Fruit fly (Drosophila melanogaster) whole organism, embryonic: Measurements from ENCODE around the gene Teh2.

Experiments used
- ATbp ChIP-seq: fragments of 200-800 bp; sonication (Bioruptor generic); optimal IDR thresholded peaks from 2 replicates; lab custom pipeline; 2017; ENCODE audit warnings: missing biosample characterization, mild to moderate bottlenecking, missing genetic modification characterization, missing genetic modification reagents
- Abd-B ChIP-seq: fragments of 200-800 bp; sonication (Bioruptor generic); optimal IDR thresholded peaks from 2 replicates; lab custom pipeline; 2018; ENCODE audit warnings: missing biosample characterization, mild to moderate bottlenecking, missing genetic modification characterization, moderate library complexity
- Ada2b ChIP-seq: fragments of 200-800 bp; sonication (Bioruptor generic); IDR thresholded peaks from 2 replicates; pipeline ENCODE4 v1.3.6; 2022; ENCODE audit warnings: missing biosample characterization, missing genetic modification characterization
- CG10462 ChIP-seq: fragments of 200-800 bp; sonication (Bioruptor generic); optimal IDR thresholded peaks from 2 replicates; lab custom pipeline; 2016; ENCODE audit warnings: missing biosample characterization, missing genetic modification characterization
- CG12071 ChIP-seq: fragments of 200-800 bp; sonication (Bioruptor generic); optimal IDR thresholded peaks from 3 replicates; lab custom pipeline; 2018; ENCODE audit warnings: missing biosample characterization, mild to moderate bottlenecking, missing genetic modification characterization
- CG13123 ChIP-seq: fragments of 200-800 bp; sonication (Bioruptor generic); optimal IDR thresholded peaks from 2 replicates; lab custom pipeline; 2016; ENCODE audit warnings: missing biosample characterization, missing genetic modification characterization
- CG15073 ChIP-seq: fragments of 200-800 bp; sonication (Bioruptor generic); optimal IDR thresholded peaks from 2 replicates; lab custom pipeline; 2016; ENCODE audit warnings: missing biosample characterization, missing genetic modification characterization
- CG15269 ChIP-seq: fragments of 200-800 bp; sonication (Bioruptor generic); optimal IDR thresholded peaks from 2 replicates; lab custom pipeline; 2018; ENCODE audit warnings: missing biosample characterization, mild to moderate bottlenecking, missing genetic modification characterization, moderate library complexity
- CG1602 ChIP-seq: fragments of 200-800 bp; sonication (Bioruptor generic); optimal IDR thresholded peaks from 3 replicates; lab custom pipeline; 2016; ENCODE audit warnings: missing biosample characterization, missing genetic modification characterization
- CG17568 ChIP-seq: fragments of 200-800 bp; sonication (Bioruptor generic); optimal IDR thresholded peaks from 2 replicates; lab custom pipeline; 2018; ENCODE audit warnings: missing biosample characterization, mild to moderate bottlenecking, missing genetic modification characterization, moderate library complexity
- CG17612 ChIP-seq: fragments of 200-800 bp; sonication (Bioruptor generic); IDR thresholded peaks from 2 replicates; pipeline ENCODE4 v1.3.6; 2022; ENCODE audit warnings: missing biosample characterization, missing genetic modification characterization
- CG1792 ChIP-seq: fragments of 200-800 bp; sonication (Bioruptor generic); optimal IDR thresholded peaks from 2 replicates; lab custom pipeline; 2016; ENCODE audit warnings: missing biosample characterization, missing genetic modification characterization
- CG2202 ChIP-seq: fragments of 200-800 bp; sonication (Bioruptor generic); optimal IDR thresholded peaks from 2 replicates; lab custom pipeline; 2018; ENCODE audit warnings: missing biosample characterization, mild to moderate bottlenecking, missing genetic modification characterization
- CG31441 ChIP-seq: fragments of 200-800 bp; sonication (Bioruptor generic); IDR thresholded peaks from 2 replicates; pipeline ENCODE4 v1.3.6; 2022; ENCODE audit warnings: missing biosample characterization, missing genetic modification characterization
- CG32772 ChIP-seq: fragments of 200-800 bp; sonication (Bioruptor generic); IDR thresholded peaks from 2 replicates; pipeline ENCODE4 v1.3.6; 2022; ENCODE audit warnings: missing biosample characterization, missing genetic modification characterization
- CG34224 ChIP-seq: fragments of 200-800 bp; sonication (Bioruptor generic); IDR thresholded peaks from 3 replicates; pipeline ENCODE4 v1.3.6; 2022; ENCODE audit warnings: missing biosample characterization, missing genetic modification characterization; ENCODE audit not compliant: partially characterized antibody
- CG8359 ChIP-seq: fragments of 200-800 bp; sonication (Bioruptor generic); optimal IDR thresholded peaks from 2 replicates; lab custom pipeline; 2017; ENCODE audit warnings: missing biosample characterization, mild to moderate bottlenecking, missing genetic modification characterization, borderline replicate concordance
- CG9609 ChIP-seq: fragments of 200-800 bp; sonication (Bioruptor generic); optimal IDR thresholded peaks from 3 replicates; lab custom pipeline; 2016; ENCODE audit warnings: missing biosample characterization, missing genetic modification characterization
- CHES-1-like ChIP-seq: fragments of 200-800 bp; sonication (Bioruptor generic); optimal IDR thresholded peaks from 2 replicates; lab custom pipeline; 2016; ENCODE audit warnings: missing biosample characterization, missing genetic modification characterization
- CoRest ChIP-seq: fragments of 200-800 bp; sonication (Bioruptor generic); optimal IDR thresholded peaks from 3 replicates; lab custom pipeline; 2018; ENCODE audit warnings: missing biosample characterization, mild to moderate bottlenecking, missing genetic modification characterization, moderate library complexity
- Dp ChIP-seq: fragments of 200-800 bp; sonication (Bioruptor generic); optimal IDR thresholded peaks from 2 replicates; lab custom pipeline; 2018; ENCODE audit warnings: missing biosample characterization, mild to moderate bottlenecking, missing genetic modification characterization, moderate library complexity
- ERR ChIP-seq: fragments of 200-800 bp; sonication (Bioruptor generic); optimal IDR thresholded peaks from 2 replicates; lab custom pipeline; 2016; ENCODE audit warnings: missing biosample characterization, missing genetic modification characterization
- Eip74EF ChIP-seq, 2 experiments: fragments of 200-800 bp in 1 of 2; fragments of >200 bp in 1 of 2; sonication (Bioruptor generic) in 1 of 2; optimal IDR thresholded peaks; 2 replicates each; lab custom pipeline; 2017 to 2019; ENCODE audit warnings: missing biosample characterization in 2 of 2, missing genetic modification characterization in 2 of 2, mild to moderate bottlenecking in 1 of 2, moderate library complexity in 1 of 2
- Elba2 ChIP-seq: fragments of 200-800 bp; sonication (Bioruptor generic); optimal IDR thresholded peaks from 3 replicates; lab custom pipeline; 2016; ENCODE audit warnings: missing biosample characterization, missing genetic modification characterization
- HHEX ChIP-seq: fragments of 200-800 bp; sonication (Bioruptor generic); optimal IDR thresholded peaks from 3 replicates; lab custom pipeline; 2017; ENCODE audit warnings: missing biosample characterization, mild to moderate bottlenecking, missing genetic modification characterization, missing genetic modification reagents
- Lim3 ChIP-seq: fragments of 200-800 bp; sonication (Bioruptor generic); IDR thresholded peaks from 2 replicates; pipeline ENCODE4 v1.3.6; 2022; ENCODE audit warnings: missing biosample characterization, missing genetic modification characterization
- MTF-1 ChIP-seq: fragments of 200-800 bp; sonication (Bioruptor generic); optimal IDR thresholded peaks from 2 replicates; lab custom pipeline; 2018; ENCODE audit warnings: missing biosample characterization, mild to moderate bottlenecking, missing genetic modification characterization, borderline replicate concordance
- Meics ChIP-seq: fragments of 200-800 bp; sonication (Bioruptor generic); optimal IDR thresholded peaks from 2 replicates; lab custom pipeline; 2017; ENCODE audit warnings: missing biosample characterization, mild to moderate bottlenecking, missing genetic modification characterization
- Nf-YA ChIP-seq: fragments of 200-800 bp; sonication (Bioruptor generic); IDR thresholded peaks from 2 replicates; pipeline ENCODE4 v1.3.6; 2022; ENCODE audit warnings: missing biosample characterization, missing genetic modification characterization
- Oli ChIP-seq: fragments of 200-800 bp; sonication (Bioruptor generic); optimal IDR thresholded peaks from 2 replicates; lab custom pipeline; 2018; ENCODE audit warnings: missing biosample characterization, mild to moderate bottlenecking, missing genetic modification characterization, moderate library complexity
- Opbp ChIP-seq: fragments of 200-800 bp; sonication (Bioruptor generic); IDR thresholded peaks from 3 replicates; pipeline ENCODE4 v1.3.6; 2022; ENCODE audit warnings: missing biosample characterization, missing genetic modification characterization; ENCODE audit not compliant: partially characterized antibody
- Sox102F ChIP-seq: fragments of 200-800 bp; sonication (Bioruptor generic); optimal IDR thresholded peaks from 2 replicates; lab custom pipeline; 2018; ENCODE audit warnings: missing biosample characterization, mild to moderate bottlenecking, missing genetic modification characterization, moderate library complexity
- YL-1 ChIP-seq: fragments of 200-800 bp; sonication (Bioruptor generic); optimal IDR thresholded peaks from 3 replicates; lab custom pipeline; 2017; ENCODE audit warnings: missing biosample characterization, mild to moderate bottlenecking, missing genetic modification characterization
- bcd ChIP-seq: fragments of 200-800 bp; sonication (Bioruptor generic); optimal IDR thresholded peaks from 2 replicates; lab custom pipeline; 2017; ENCODE audit warnings: missing biosample characterization, mild to moderate bottlenecking, missing genetic modification characterization
- crol ChIP-seq: fragments of 200-800 bp; sonication (Bioruptor generic); IDR thresholded peaks from 2 replicates; pipeline ENCODE4 v1.3.6; 2022; ENCODE audit warnings: missing biosample characterization, missing genetic modification characterization
- exex ChIP-seq: fragments of 200-800 bp; sonication (Bioruptor generic); optimal IDR thresholded peaks from 4 replicates; lab custom pipeline; 2018; ENCODE audit warnings: missing biosample characterization, mild to moderate bottlenecking, missing genetic modification characterization, moderate library complexity
- nau ChIP-seq: fragments of 200-800 bp; sonication (Bioruptor generic); optimal IDR thresholded peaks from 3 replicates; lab custom pipeline; 2017; ENCODE audit warnings: missing biosample characterization, mild to moderate bottlenecking, missing genetic modification characterization, missing genetic modification reagents
- nmo ChIP-seq: fragments of 200-800 bp; sonication (Bioruptor generic); optimal IDR thresholded peaks from 2 replicates; lab custom pipeline; 2018; ENCODE audit warnings: missing biosample characterization, mild to moderate bottlenecking, missing genetic modification characterization, moderate library complexity
- nom ChIP-seq: fragments of 200-800 bp; sonication (Bioruptor generic); optimal IDR thresholded peaks from 2 replicates; lab custom pipeline; 2017; ENCODE audit warnings: missing biosample characterization, missing genetic modification characterization, mild to moderate bottlenecking, moderate library complexity, missing genetic modification reagents
- pfk ChIP-seq: fragments of 200-800 bp; sonication (Bioruptor generic); optimal IDR thresholded peaks from 2 replicates; lab custom pipeline; 2018; ENCODE audit warnings: missing biosample characterization, mild to moderate bottlenecking, missing genetic modification characterization, moderate library complexity
- pita ChIP-seq: fragments of 200-800 bp; sonication (Bioruptor generic); optimal IDR thresholded peaks from 2 replicates; lab custom pipeline; 2017; ENCODE audit warnings: missing biosample characterization, mild to moderate bottlenecking, missing genetic modification characterization
- repo ChIP-seq: fragments of 200-800 bp; sonication (Bioruptor generic); optimal IDR thresholded peaks from 2 replicates; lab custom pipeline; 2016; ENCODE audit warnings: missing biosample characterization, missing genetic modification characterization
- ro ChIP-seq: fragments of 200-800 bp; sonication (Bioruptor generic); IDR thresholded peaks from 2 replicates; pipeline ENCODE4 v1.3.6; 2022; ENCODE audit warnings: missing biosample characterization, missing genetic modification characterization
- shn ChIP-seq: fragments of 200-800 bp; sonication (Bioruptor generic); optimal IDR thresholded peaks from 3 replicates; lab custom pipeline; 2016; ENCODE audit warnings: missing biosample characterization, missing genetic modification characterization
- sob ChIP-seq: fragments of 200-800 bp; sonication (Bioruptor generic); IDR thresholded peaks from 2 replicates; pipeline ENCODE4 v1.3.6; 2022; ENCODE audit warnings: missing biosample characterization, missing genetic modification characterization
- trem ChIP-seq: fragments of 200-800 bp; optimal IDR thresholded peaks from 3 replicates; lab custom pipeline; 2019; ENCODE audit warnings: missing biosample characterization, mild to moderate bottlenecking, missing genetic modification characterization, moderate library complexity
- tx ChIP-seq: fragments of 200-800 bp; sonication (Bioruptor generic); optimal IDR thresholded peaks from 2 replicates; lab custom pipeline; 2016; ENCODE audit warnings: missing biosample characterization, missing genetic modification characterization
- vfl ChIP-seq: fragments of 200-800 bp; sonication (Bioruptor generic); optimal IDR thresholded peaks from 2 replicates; lab custom pipeline; 2016; ENCODE audit warnings: missing biosample characterization, missing genetic modification characterization

The Teh2 gene

DNA sequence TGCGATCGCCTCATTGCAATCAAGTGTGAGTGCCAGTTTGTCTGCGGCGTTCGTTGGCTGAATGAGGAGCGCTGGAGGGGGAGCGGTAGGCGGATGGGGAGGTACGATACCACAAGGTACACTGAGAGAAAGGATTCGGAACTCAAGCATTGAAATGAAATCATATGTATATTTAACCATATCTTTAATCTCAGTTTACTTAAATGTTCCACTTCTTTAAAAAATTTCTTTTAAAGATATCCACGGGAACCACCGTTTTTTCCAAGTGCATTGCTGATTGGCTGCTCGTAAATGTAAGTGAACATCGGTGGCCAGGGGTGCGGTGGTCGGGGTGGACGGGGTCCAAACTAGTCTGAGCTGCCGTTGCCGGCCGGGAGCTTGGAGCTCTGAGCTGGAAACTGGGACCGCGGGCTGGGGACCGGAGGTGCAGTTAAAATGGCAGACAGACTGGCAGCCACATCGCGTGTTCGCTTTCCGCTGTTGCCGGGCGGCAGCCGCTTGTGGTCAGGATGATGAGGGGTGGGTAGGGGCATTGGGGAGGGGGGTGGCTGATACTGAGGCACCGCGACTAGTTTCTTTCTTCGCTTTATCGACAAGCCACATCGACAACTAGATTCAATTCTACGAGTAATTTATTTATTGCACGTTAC lies 40.5 kb upstream of the Teh2 start (continued):
- peak; percentile 97 for TF ChIP-seq CG32772 (GFP tag; lab: Robert Waterston, UW)
- TF ChIP-seq pfk (GFP tag; lab: Kevin White, UChicago), result peak; percentile 30
- peak; percentile 94 for TF ChIP-seq CG12071 (GFP tag; lab: Kevin White, UChicago)
- peak; percentile 72 for TF ChIP-seq CG17612 (GFP tag; lab: Robert Waterston, UW)
- peak; percentile 82 for TF ChIP-seq Meics (GFP tag; lab: Kevin White, UChicago)
- peak in 1 of 2 experiments; percentile 91 for TF ChIP-seq Eip74EF (GFP tag; optimal IDR thresholded peaks at IDR 0.05; lab: Kevin White, UChicago)
- peak; percentile 83 for TF ChIP-seq YL-1 (GFP tag; lab: Kevin White, UChicago)
- TF ChIP-seq CG2202 (tag; lab: Kevin White, UChicago), result peak; percentile 96
- peak; percentile 91 for TF ChIP-seq CG13123 (GFP tag; lab: Kevin White, UChicago)
- TF ChIP-seq MTF-1, result peak; percentile 94
- peak; percentile 97 for TF ChIP-seq Ada2b (GFP tag; lab: Robert Waterston, UW)
- TF ChIP-seq nmo, result peak; percentile 98
- TF ChIP-seq bcd (GFP tag; lab: Kevin White, UChicago), result peak; percentile 92
- TF ChIP-seq CHES-1-like (GFP tag; lab: Kevin White, UChicago), result peak; percentile 92
- peak; percentile 92 for TF ChIP-seq CG1792 (GFP tag; lab: Kevin White, UChicago)
- TF ChIP-seq nau, result peak; percentile 94
- TF ChIP-seq ATbp (GFP tag; lab: Kevin White, UChicago), result peak; percentile 99
- TF ChIP-seq CG9609, result peak; percentile 94
- peak; percentile 88 for TF ChIP-seq ro
- peak; percentile 7 for TF ChIP-seq Dp (GFP tag; lab: Kevin White, UChicago)
- TF ChIP-seq CG34224 (GFP tag; lab: Robert Waterston, UW), result no peak
- TF ChIP-seq CoRest (tag; lab: Kevin White, UChicago), result peak; percentile 97
- no peak for TF ChIP-seq pita (GFP tag; lab: Kevin White, UChicago)
- TF ChIP-seq Abd-B (GFP tag; lab: Kevin White, UChicago), result peak; percentile 98
- peak; percentile 86 for TF ChIP-seq CG15073 (GFP tag; lab: Kevin White, UChicago)
- peak; percentile 42; the same call in 1 of the 3 replicates for TF ChIP-seq Opbp
- TF ChIP-seq repo (GFP tag; lab: Kevin White, UChicago), result peak; percentile 88
- TF ChIP-seq CG15269 (tag; lab: Kevin White, UChicago), result peak; percentile 96
- TF ChIP-seq shn (GFP tag; lab: Kevin White, UChicago), result peak; percentile 95
- peak; percentile 94 for TF ChIP-seq trem (tag; lab: Kevin White, UChicago)
- peak; percentile 96 for TF ChIP-seq Nf-YA (GFP tag; lab: Robert Waterston, UW)
- peak; percentile 92 for TF ChIP-seq CG10462 (GFP tag; lab: Kevin White, UChicago)
- peak; percentile 94 for TF ChIP-seq HHEX (GFP tag; lab: Kevin White, UChicago)
- peak; percentile 98 for TF ChIP-seq Sox102F
- TF ChIP-seq crol (GFP tag; lab: Robert Waterston, UW), result peak; percentile 97
- TF ChIP-seq CG31441 (GFP tag; lab: Robert Waterston, UW), result peak; percentile 98
- TF ChIP-seq Oli (tag; lab: Kevin White, UChicago), result peak; percentile 98
- peak; percentile 98 for TF ChIP-seq nom
- TF ChIP-seq CG17568 (GFP tag; lab: Kevin White, UChicago), result peak; percentile 91
- TF ChIP-seq Elba2 (GFP tag; lab: Kevin White, UChicago), result no peak
- peak; percentile 96 for TF ChIP-seq sob
- TF ChIP-seq exex (tag; lab: Kevin White, UChicago), result peak; percentile 51
- peak; percentile 96 for TF ChIP-seq Lim3 (GFP tag; lab: Robert Waterston, UW)
- peak; percentile 94 for TF ChIP-seq tx (GFP tag; lab: Kevin White, UChicago)
- peak; percentile 91 for TF ChIP-seq CG8359
- TF ChIP-seq CG1602 (GFP tag; lab: Kevin White, UChicago), result peak; percentile 94
- peak; percentile 91 for TF ChIP-seq ERR
- peak; percentile 70 for TF ChIP-seq vfl (GFP tag; lab: Kevin White, UChicago)
